Worm (Caenorhabditis elegans): ENCODE measurements around the gene T08B6.1.

- TF ChIP-seq ceh-82 (tag; optimal IDR thresholded peaks at IDR 0.05) (no peak), hmg-11 (tag; optimal IDR thresholded peaks at IDR 0.05) (no peak), unc-62 (GFP tag; optimal IDR thresholded peaks at IDR 0.05) (no peak), mdl-1 (tag; optimal IDR thresholded peaks at IDR 0.05) (no peak), ama-1 (optimal IDR thresholded peaks at IDR 0.05) (no peak)
Measured at ce11 chrIV:4846793-4847192, 40.4 kb downstream of the T08B6.1 start, which contains the start of gene tat-2.
